Worm (Caenorhabditis elegans) whole organism, L4 larva: ENCODE results near the gene gop-2.

Experiments used
- F49E8.2 ChIP-seq: sonication (generic microtip); optimal IDR thresholded peaks from 2 replicates; lab custom pipeline; 2016; ENCODE audit warnings: missing compliant biosample characterization, mild to moderate bottlenecking, missing genetic modification characterization, borderline replicate concordance
- T26A8.4 ChIP-seq: fragments of 200-800 bp; sonication (Bioruptor generic); IDR thresholded peaks from 2 replicates; pipeline ENCODE4 v1.3.6; 2022; ENCODE audit warnings: missing genetic modification characterization, missing compliant biosample characterization
- arid-1 ChIP-seq: fragments of 200-800 bp; sonication (Bioruptor generic); conservative IDR thresholded peaks from 2 replicates; pipeline ENCODE4 v1.3.6; 2022; ENCODE audit warnings: missing genetic modification reagents, missing genetic modification characterization, missing compliant biosample characterization
- ceh-28 ChIP-seq: fragments of 150-350 bp; optimal IDR thresholded peaks from 2 replicates; lab custom pipeline; 2014; ENCODE audit warnings: missing biosample characterization, missing genetic modification reagents, missing genetic modification characterization
- ceh-82 ChIP-seq: sonication (generic microtip); optimal IDR thresholded peaks from 2 replicates; lab custom pipeline; 2017; ENCODE audit warnings: missing biosample characterization, missing genetic modification characterization
- cey-2 ChIP-seq: sonication (generic microtip); optimal IDR thresholded peaks from 3 replicates; lab custom pipeline; 2017; ENCODE audit warnings: missing genetic modification characterization, mild to moderate bottlenecking, missing compliant biosample characterization, antibody characterized with exemption, borderline replicate concordance; ENCODE audit not compliant: insufficient read depth
- daf-12 ChIP-seq: fragments of 150-350 bp; optimal IDR thresholded peaks from 2 replicates; lab custom pipeline; 2014; ENCODE audit warnings: missing biosample characterization, missing genetic modification reagents, missing genetic modification characterization
- hmg-1.1 ChIP-seq: fragments of 200-800 bp; sonication (Bioruptor generic); IDR thresholded peaks from 2 replicates; pipeline ENCODE4 v1.3.6; 2022; ENCODE audit warnings: missing genetic modification reagents, missing genetic modification characterization, missing compliant biosample characterization
- jun-1 ChIP-seq: fragments of 150-350 bp; optimal IDR thresholded peaks from 2 replicates; lab custom pipeline; 2014; ENCODE audit warnings: missing biosample characterization, missing genetic modification reagents, missing genetic modification characterization
- lin-39 ChIP-seq: fragments of 150-350 bp; optimal IDR thresholded peaks from 2 replicates; lab custom pipeline; 2014; ENCODE audit warnings: missing biosample characterization, missing genetic modification reagents, missing genetic modification characterization
- madf-5 ChIP-seq, 2 experiments: fragments of 200-800 bp; sonication (Bioruptor generic); IDR thresholded peaks; 2 replicates each; pipeline ENCODE4 v1.3.6; 2022; ENCODE audit warnings: missing compliant biosample characterization in 2 of 2, missing genetic modification characterization in 2 of 2
- mdt-29 ChIP-seq: fragments of 200-800 bp; sonication (Bioruptor generic); IDR thresholded peaks from 2 replicates; pipeline ENCODE4 v1.3.6; 2022; ENCODE audit warnings: missing genetic modification reagents, missing genetic modification characterization, missing compliant biosample characterization
- mes-2 ChIP-seq: sonication (generic microtip); optimal IDR thresholded peaks from 2 replicates; lab custom pipeline; 2016; ENCODE audit warnings: missing genotype, mild to moderate bottlenecking, missing genetic modification characterization, missing compliant biosample characterization; ENCODE audit not compliant: poor library complexity, severe bottlenecking
- nhr-11 ChIP-seq: fragments of 150-350 bp; optimal IDR thresholded peaks from 2 replicates; lab custom pipeline; 2014; ENCODE audit warnings: missing biosample characterization, missing genetic modification characterization
- nhr-28 ChIP-seq: fragments of 150-350 bp; optimal IDR thresholded peaks from 2 replicates; lab custom pipeline; 2014; ENCODE audit warnings: missing biosample characterization, missing genetic modification characterization
- pqm-1 ChIP-seq: sonication (generic microtip); optimal IDR thresholded peaks from 2 replicates; lab custom pipeline; 2017; ENCODE audit warnings: missing biosample characterization, missing genetic modification characterization
- rbr-2 ChIP-seq: sonication (generic microtip); optimal IDR thresholded peaks from 2 replicates; lab custom pipeline; 2016; ENCODE audit warnings: missing genotype, missing genetic modification characterization, missing compliant biosample characterization
- saeg-2 ChIP-seq: fragments of 200-800 bp; sonication (Bioruptor generic); IDR thresholded peaks from 2 replicates; pipeline ENCODE4 v1.3.6; 2022; ENCODE audit warnings: missing genetic modification reagents, missing genetic modification characterization, missing compliant biosample characterization
- set-16 ChIP-seq: fragments of 200-800 bp; sonication (Bioruptor generic); IDR thresholded peaks from 2 replicates; pipeline ENCODE4 v1.3.6; 2022; ENCODE audit warnings: missing genetic modification reagents, missing genetic modification characterization, missing compliant biosample characterization
- skn-1 ChIP-seq: fragments of 150-350 bp; optimal IDR thresholded peaks from 2 replicates; lab custom pipeline; 2014; ENCODE audit warnings: missing biosample characterization, missing genetic modification characterization
- spr-3 ChIP-seq: fragments of 200-800 bp; sonication (Bioruptor generic); optimal IDR thresholded peaks from 2 replicates; lab custom pipeline; 2018; ENCODE audit warnings: mild to moderate bottlenecking, missing genetic modification characterization, missing compliant biosample characterization
- tag-97 ChIP-seq: fragments of 200-800 bp; sonication (Bioruptor generic); IDR thresholded peaks from 2 replicates; pipeline ENCODE4 v1.3.6; 2022; ENCODE audit warnings: missing genetic modification characterization, missing compliant biosample characterization
- zag-1 ChIP-seq: fragments of 150-350 bp; optimal IDR thresholded peaks from 2 replicates; lab custom pipeline; 2014; ENCODE audit warnings: missing biosample characterization, missing genetic modification characterization
- zip-2 ChIP-seq: fragments of 150-350 bp; optimal IDR thresholded peaks from 2 replicates; lab custom pipeline; 2014; ENCODE audit warnings: missing biosample characterization, missing genetic modification characterization

Gene gop-2

DNA sequence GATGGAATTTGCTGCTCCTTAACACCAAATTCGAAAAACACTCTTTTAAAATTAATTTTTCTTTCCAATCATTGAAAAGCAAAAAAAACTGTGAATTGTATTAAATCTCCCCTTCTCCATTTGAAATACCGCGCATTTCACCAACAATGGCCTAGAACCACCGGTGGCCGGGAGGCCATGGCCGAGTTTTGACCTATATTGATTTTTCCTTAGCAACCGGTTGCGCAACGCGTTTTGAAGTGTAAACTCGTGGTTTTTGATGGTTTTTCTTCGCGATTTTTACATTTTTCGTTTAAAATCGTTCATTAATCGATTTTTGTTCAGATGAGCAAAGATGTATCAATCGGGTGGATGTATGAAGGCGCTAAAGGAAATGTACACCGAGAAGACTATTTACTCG lies 49.5 kb downstream of the gop-2 start, which contains the start of gene mog-3 (continued):
- TF ChIP-seq cey-2 (tag; lab: Kevin White, UChicago), result no peak
- peak; percentile 20 for TF ChIP-seq ceh-28 (tag; lab: Kevin White, UChicago)
- TF ChIP-seq nhr-28 (tag; lab: Kevin White, UChicago), result no peak
- TF ChIP-seq set-16 (GFP tag; lab: Robert Waterston, UW), result no peak
- no peak for TF ChIP-seq lin-39 (tag; lab: Kevin White, UChicago)
- no peak for TF ChIP-seq arid-1
- no peak for TF ChIP-seq pqm-1 (tag; lab: Kevin White, UChicago)
- no peak for TF ChIP-seq madf-5 (GFP tag; IDR thresholded peaks at IDR 0.05; lab: Robert Waterston, UW)
- TF ChIP-seq rbr-2, result peak; percentile 10
- no peak for TF ChIP-seq jun-1 (tag; lab: Kevin White, UChicago)
- no peak for TF ChIP-seq daf-12 (tag; lab: Kevin White, UChicago)
- TF ChIP-seq F49E8.2, result no peak
- TF ChIP-seq zip-2 (tag; lab: Kevin White, UChicago), result no peak
- peak; percentile 23; the same call in 1 of the 2 replicates for TF ChIP-seq T26A8.4 (GFP tag; lab: Robert Waterston, UW)
- TF ChIP-seq skn-1 (tag; lab: Kevin White, UChicago), result no peak
- no peak for TF ChIP-seq zag-1 (tag; lab: Kevin White, UChicago)
- 0 out of 2 replicates have a peak, but pooled peaks have one; percentile 32 for TF ChIP-seq hmg-1.1 (GFP tag; lab: Robert Waterston, UW)
- TF ChIP-seq nhr-11 (tag; lab: Kevin White, UChicago), result no peak
- TF ChIP-seq mdt-29, result 0 out of 2 replicates have a peak, but pooled peaks have one; percentile 12
- TF ChIP-seq ceh-82, result no peak
- TF ChIP-seq saeg-2 (GFP tag; lab: Robert Waterston, UW), result no peak
- peak; percentile 98 for TF ChIP-seq mes-2 (tag; lab: Kevin White, UChicago)
- no peak for TF ChIP-seq spr-3 (GFP tag; lab: Kevin White, UChicago)
- no peak for TF ChIP-seq tag-97 (GFP tag; lab: Robert Waterston, UW)
